Worm (Caenorhabditis elegans) whole organism, L1 larva: ENCODE data around the gene lin-3.

Experiments used
- ces-1 ChIP-seq: fragments of 150-350 bp; optimal IDR thresholded peaks from 2 replicates; lab custom pipeline; 2014; ENCODE audit warnings: missing biosample characterization, missing genetic modification reagents, missing genetic modification characterization
- egl-27 ChIP-seq, 2 experiments: fragments of 150-350 bp in 1 of 2; sonication (generic microtip); optimal IDR thresholded peaks; 3 replicates each; lab custom pipeline; 2017 to 2018; ENCODE audit warnings: missing biosample characterization in 2 of 2, missing genetic modification characterization in 2 of 2, missing genetic modification reagents in 2 of 2
- elt-2 ChIP-seq: sonication (generic microtip); optimal IDR thresholded peaks from 2 replicates; lab custom pipeline; 2016; ENCODE audit warnings: missing genetic modification characterization, mild to moderate bottlenecking, inconsistent platforms, missing compliant biosample characterization, missing genetic modification reagents
- elt-3 ChIP-seq, 6 experiments: fragments of 150-350 bp in 1 of 6; sonication (generic microtip); optimal IDR thresholded peaks; 2 replicates each; lab custom pipeline; 2017 to 2018; ENCODE audit warnings: missing biosample characterization in 6 of 6, missing genetic modification characterization in 6 of 6, inconsistent platforms in 1 of 6
- mdl-1 ChIP-seq, 2 experiments: fragments of 150-350 bp; optimal IDR thresholded peaks; 2 replicates each; lab custom pipeline; 2014 to 2017; ENCODE audit warnings: missing biosample characterization in 2 of 2, missing genetic modification characterization in 2 of 2, inconsistent platforms in 1 of 2
- mep-1 ChIP-seq: fragments of 150-350 bp; optimal IDR thresholded peaks from 2 replicates; lab custom pipeline; 2014; ENCODE audit warnings: missing biosample characterization, missing genetic modification characterization
- nhr-76 ChIP-seq: sonication (generic microtip); optimal IDR thresholded peaks from 2 replicates; lab custom pipeline; 2017; ENCODE audit warnings: missing biosample characterization, missing genetic modification characterization
- pax-3 ChIP-seq: fragments of 200-800 bp; sonication (Bioruptor generic); optimal IDR thresholded peaks from 2 replicates; lab custom pipeline; 2018; ENCODE audit warnings: mild to moderate bottlenecking, missing genetic modification characterization, moderate library complexity, missing compliant biosample characterization
- snpc-4 ChIP-seq: fragments of 150-350 bp; optimal IDR thresholded peaks from 2 replicates; lab custom pipeline; 2014; ENCODE audit warnings: missing biosample characterization, missing genetic modification characterization
- unc-98 ChIP-seq: fragments of 200-800 bp; sonication (Bioruptor generic); IDR thresholded peaks from 2 replicates; pipeline ENCODE4 v1.3.6; 2022; ENCODE audit warnings: missing genetic modification characterization, missing compliant biosample characterization

ce11 chrIV:11006868-11007267 lies 47.2 kb upstream of the lin-3 start:
- TF ChIP-seq nhr-76 (tag; lab: Kevin White, UChicago) = no peak
- TF ChIP-seq elt-2 (tag; lab: Kevin White, UChicago) = no peak
- peak in 1 of 6 experiments; percentile 30 for TF ChIP-seq elt-3 (tag; optimal IDR thresholded peaks at IDR 0.05; lab: Kevin White, UChicago)
- TF ChIP-seq unc-98 (GFP tag; lab: Robert Waterston, UW) = no peak
- no peak for TF ChIP-seq egl-27 (tag; optimal IDR thresholded peaks at IDR 0.05; lab: Kevin White, UChicago)
- TF ChIP-seq ces-1 = no peak
- TF ChIP-seq mep-1 = no peak
- no peak for TF ChIP-seq snpc-4 (tag; lab: Kevin White, UChicago)
- TF ChIP-seq pax-3 = no peak
- no peak for TF ChIP-seq mdl-1 (tag; optimal IDR thresholded peaks at IDR 0.05; lab: Kevin White, UChicago)
